Fruit fly (Drosophila melanogaster) S2 (cell line): ENCODE data around the gene Nep2.

ENCODE experiments used
- CG8478 ChIP-seq: fragments of >200 bp; optimal IDR thresholded peaks from 2 replicates; lab custom pipeline; 2018
- CTCF ChIP-seq, 2 experiments: fragments of >200 bp; optimal IDR thresholded peaks; 2 replicates each; lab custom pipeline; 2018

- TF ChIP-seq CTCF (optimal IDR thresholded peaks at IDR 0.05; lab: Kevin White, UChicago): no peak
- no peak for TF ChIP-seq CG8478 (lab: Kevin White, UChicago)
Observed at dm6 chr3R:4725349-4725748, 6.3 kb downstream of the Nep2 start.
